Fruit fly (Drosophila melanogaster) Kc167 (cell line): ENCODE measurements around the gene Ipk2.

ENCODE experiments used
- Myc ChIP-seq: fragments of >200 bp; optimal IDR thresholded peaks from 2 replicates; lab custom pipeline; 2017; ENCODE audit warnings: missing external identifiers
- h ChIP-seq: fragments of >200 bp; optimal IDR thresholded peaks from 3 replicates; lab custom pipeline; 2018; ENCODE audit warnings: missing external identifiers
- insv ChIP-seq: fragments of >200 bp; optimal IDR thresholded peaks from 3 replicates; lab custom pipeline; 2018; ENCODE audit warnings: missing external identifiers
- psq ChIP-seq: fragments of >200 bp; optimal IDR thresholded peaks from 2 replicates; lab custom pipeline; 2017; ENCODE audit warnings: missing external identifiers
- ttk ChIP-seq: sonication (Bioruptor generic); optimal IDR thresholded peaks from 2 replicates; lab custom pipeline; 2017; ENCODE audit warnings: missing external identifiers

dm6 chr2L:543799-544198 lies 30.3 kb downstream of the Ipk2 start:
- no peak for TF ChIP-seq psq (lab: Kevin White, UChicago)
- no peak for TF ChIP-seq Myc (lab: Kevin White, UChicago)
- peak; percentile 97 for TF ChIP-seq ttk (lab: Kevin White, UChicago)
- TF ChIP-seq insv (lab: Kevin White, UChicago): no peak
- TF ChIP-seq h (lab: Kevin White, UChicago): no peak
